Worm (Caenorhabditis elegans): ENCODE results near the gene glb-27.
A peak's percentile ranks its signal among the peaks of the same experiment; 100 is the strongest.

Gene glb-27

DNA sequence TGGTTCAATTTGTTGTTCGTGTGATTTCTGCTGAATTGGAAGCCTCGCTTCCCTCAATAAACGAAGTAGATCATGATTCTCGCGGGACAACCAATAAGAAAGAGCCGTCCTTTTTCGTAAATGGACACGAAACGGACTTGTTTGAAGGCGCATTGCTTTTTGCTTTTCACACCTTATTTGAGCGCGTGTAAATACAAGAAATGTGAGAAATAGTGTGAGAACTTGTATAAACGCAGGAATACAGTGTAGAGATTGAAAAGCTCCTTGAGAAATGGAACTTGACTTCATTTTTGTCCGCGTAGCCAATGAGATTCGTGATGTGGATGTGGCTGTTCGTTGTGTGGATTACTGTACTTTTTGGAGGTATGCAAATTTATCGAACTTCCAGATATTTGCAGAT lies 35.4 kb downstream of the glb-27 start, which contains the start of gene cht-2:
cht-2 (plus strand) TSS at position 301 of the 400 bp plus-strand sequence.
- no peak for TF ChIP-seq lin-13 (GFP tag; optimal IDR thresholded peaks at IDR 0.05)
- TF ChIP-seq efl-1 (optimal IDR thresholded peaks at IDR 0.05), result no peak
- no peak for TF ChIP-seq efl-1 (GFP tag; optimal IDR thresholded peaks at IDR 0.05 in 1 of 2)
- no peak for TF ChIP-seq lir-3 (tag; optimal IDR thresholded peaks at IDR 0.05; ENCODE audit: poor library complexity)

DNA sequence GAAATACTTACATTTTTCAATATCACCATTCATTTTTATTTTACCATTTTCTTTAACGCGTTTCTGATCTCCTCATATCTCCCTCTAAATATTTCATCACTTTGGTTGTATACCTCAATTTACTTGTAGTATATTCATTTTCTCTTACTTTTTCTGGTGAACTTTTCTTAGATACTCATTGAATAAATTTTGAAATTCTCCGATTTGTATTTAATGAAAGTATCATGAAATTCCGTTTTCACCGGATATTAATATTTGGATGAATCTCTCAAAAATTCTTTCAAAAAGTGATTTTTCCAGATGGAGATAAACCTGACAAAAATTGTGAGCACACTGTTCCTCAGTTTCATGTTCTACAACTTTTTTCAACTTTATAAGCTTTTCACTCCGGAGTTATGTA lies 37.9 kb downstream of the glb-27 start, which contains the start of gene T13H5.8:
T13H5.8 (plus strand) TSS at position 301 of the 400 bp plus-strand sequence.
- TF ChIP-seq ets-5 (GFP tag; IDR thresholded peaks at IDR 0.05), result no peak
- TF ChIP-seq ceh-90 (tag; optimal IDR thresholded peaks at IDR 0.05), result no peak
- no peak for TF ChIP-seq hlh-17 (GFP tag; optimal IDR thresholded peaks at IDR 0.05; ENCODE audit: borderline replicate concordance)
- no peak for TF ChIP-seq isw-1 (GFP tag; IDR thresholded peaks at IDR 0.05)
- no peak for TF ChIP-seq nhr-47 (tag; optimal IDR thresholded peaks at IDR 0.05)
- TF ChIP-seq unc-98 (GFP tag; IDR thresholded peaks at IDR 0.05), result no peak
- no peak for TF ChIP-seq rnt-1 (tag; optimal IDR thresholded peaks at IDR 0.05)
- TF ChIP-seq hlh-4 (tag; optimal IDR thresholded peaks at IDR 0.05), result no peak
- no peak for TF ChIP-seq F16B12.6 (tag; optimal IDR thresholded peaks at IDR 0.05)
- TF ChIP-seq zag-1 (tag; optimal IDR thresholded peaks at IDR 0.05), result no peak
- no peak for TF ChIP-seq mdl-1 (tag; optimal IDR thresholded peaks at IDR 0.05)
- no peak for TF ChIP-seq grh-1 (GFP tag; IDR thresholded peaks at IDR 0.05)
- no peak for TF ChIP-seq egl-13 (tag; optimal IDR thresholded peaks at IDR 0.05)
- no peak for TF ChIP-seq mep-1 (tag; optimal IDR thresholded peaks at IDR 0.05)
- TF ChIP-seq vab-15 (tag; optimal IDR thresholded peaks at IDR 0.05), result no peak
- TF ChIP-seq lir-3 (tag; optimal IDR thresholded peaks at IDR 0.05; ENCODE audit: poor library complexity), result no peak
- no peak for TF ChIP-seq egl-27 (tag; optimal IDR thresholded peaks at IDR 0.05)
- TF ChIP-seq ztf-11 (tag; optimal IDR thresholded peaks at IDR 0.05), result no peak
- TF ChIP-seq nhr-20 (tag; optimal IDR thresholded peaks at IDR 0.05), result no peak
- no peak for TF ChIP-seq jun-1 (tag; optimal IDR thresholded peaks at IDR 0.05)

DNA sequence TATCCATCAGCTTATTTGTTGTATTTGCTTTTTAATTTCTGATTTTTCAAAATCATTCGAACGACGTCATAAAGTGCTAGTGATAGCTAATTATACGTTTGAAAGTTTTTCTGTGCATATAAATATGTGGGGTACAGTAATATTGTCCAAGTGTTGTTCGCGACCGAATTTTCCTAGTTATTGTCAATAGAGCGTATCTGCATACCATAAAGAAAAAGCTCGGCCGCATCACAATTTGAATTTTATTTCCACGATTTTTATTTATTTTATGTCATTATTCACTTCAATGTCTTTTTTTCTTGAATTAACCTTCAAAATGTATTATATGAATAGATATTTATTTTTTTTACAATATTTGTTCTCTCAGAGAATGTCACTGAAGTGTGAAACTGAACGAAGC lies 39.3 kb downstream of the glb-27 start, which contains the start of gene rnh-2:
rnh-2 (plus strand) TSS at position 368 of the 400 bp plus-strand sequence.
- TF ChIP-seq sox-4 (tag; optimal IDR thresholded peaks at IDR 0.05) (peak; percentile 30), alr-1 (tag; optimal IDR thresholded peaks at IDR 0.05; ENCODE audit: borderline replicate concordance) (no peak), C16A3.4 (tag; optimal IDR thresholded peaks at IDR 0.05) (peak; percentile 81), zag-1 (tag; optimal IDR thresholded peaks at IDR 0.05) (no peak), skn-1 (tag; optimal IDR thresholded peaks at IDR 0.05) (peak; percentile 25), tlp-1 (tag; optimal IDR thresholded peaks at IDR 0.05) (no peak), nhr-85 (tag) (peak; percentile 78), elt-2 (tag; optimal IDR thresholded peaks at IDR 0.05) (peak; percentile 28), lin-13 (GFP tag; optimal IDR thresholded peaks at IDR 0.05) (peak; percentile 56), blmp-1 (tag; optimal IDR thresholded peaks at IDR 0.05) (peak; percentile 53), mab-9 (GFP tag; IDR thresholded peaks at IDR 0.05) (no peak), lin-14 (GFP tag; optimal IDR thresholded peaks at IDR 0.05) (peak; percentile 77), efl-1 (optimal IDR thresholded peaks at IDR 0.05) (peak; percentile 67 to 75), efl-1 (GFP tag; optimal IDR thresholded peaks at IDR 0.05 in 1 of 2) (peak; percentile 73 to 96), snu-23 (GFP tag; optimal IDR thresholded peaks at IDR 0.05) (peak; percentile 70), egl-27 (tag; optimal IDR thresholded peaks at IDR 0.05) (no peak), pax-3 (tag; optimal IDR thresholded peaks at IDR 0.05) (peak; percentile 42), hlh-4 (tag; optimal IDR thresholded peaks at IDR 0.05) (no peak), Y116A8C.19 (tag; optimal IDR thresholded peaks at IDR 0.05; ENCODE audit: borderline replicate concordance) (no peak), ztf-11 (tag; optimal IDR thresholded peaks at IDR 0.05) (peak in 1 of 2 experiments; percentile 33), lsy-2 (tag; optimal IDR thresholded peaks at IDR 0.05) (peak; percentile 72 to 94), irx-1 (tag; optimal IDR thresholded peaks at IDR 0.05) (no peak), elt-3 (tag; optimal IDR thresholded peaks at IDR 0.05) (peak in 2 of 6 experiments; percentile 21 to 27), unc-98 (GFP tag; IDR thresholded peaks at IDR 0.05) (no peak), C04F5.9 (tag; optimal IDR thresholded peaks at IDR 0.05) (peak; percentile 48), ceh-88 (GFP tag; IDR thresholded peaks at IDR 0.05) (no peak), nhr-71 (tag; optimal IDR thresholded peaks at IDR 0.05) (peak; percentile 75), unc-86 (tag; optimal IDR thresholded peaks at IDR 0.05) (no peak), fos-1 (tag; optimal IDR thresholded peaks at IDR 0.05) (peak; percentile 59), swsn-7 (tag; optimal IDR thresholded peaks at IDR 0.05) (peak; percentile 51), ceh-82 (tag; optimal IDR thresholded peaks at IDR 0.05) (peak; percentile 0 to 76 (median 30)), nhr-19 (GFP tag; conservative IDR thresholded peaks at IDR 0.05) (peak; percentile 52), ceh-90 (tag; optimal IDR thresholded peaks at IDR 0.05) (peak; percentile 71), pqm-1 (tag; optimal IDR thresholded peaks at IDR 0.05) (no peak), ets-5 (GFP tag; IDR thresholded peaks at IDR 0.05) (no peak), F16B12.6 (tag; optimal IDR thresholded peaks at IDR 0.05) (peak; percentile 65)
